Fruit fly (Drosophila melanogaster): ENCODE measurements around the gene bdwf.

Gene bdwf

dm6 chr3R:17065018-17065784, 22.3 kb upstream of the bdwf start (continued):
- peak; percentile 78 for TF ChIP-seq CG6654 (GFP tag; optimal IDR thresholded peaks at IDR 0.05)
- TF ChIP-seq CG3065 (GFP tag; optimal IDR thresholded peaks at IDR 0.05) = peak; percentile 86
- peak; percentile 87 for TF ChIP-seq Atf6 (GFP tag; IDR thresholded peaks at IDR 0.05)
- peak; percentile 91 for TF ChIP-seq D19A (tag; optimal IDR thresholded peaks at IDR 0.05)
- peak; percentile 71 for TF ChIP-seq GATAe (GFP tag; conservative IDR thresholded peaks at IDR 0.05)
- TF ChIP-seq Sin3A (optimal IDR thresholded peaks at IDR 0.05) = no peak
- TF ChIP-seq CG43689 (GFP tag; IDR thresholded peaks at IDR 0.05) = peak; percentile 44; the same call in 1 of the 2 replicates
- TF ChIP-seq tll (GFP tag; optimal IDR thresholded peaks at IDR 0.05) = no peak
- TF ChIP-seq odd (GFP tag; optimal IDR thresholded peaks at IDR 0.05) = peak; percentile 87
- TF ChIP-seq gcm (GFP tag; optimal IDR thresholded peaks at IDR 0.05) = peak; percentile 95
- TF ChIP-seq emc (GFP tag; optimal IDR thresholded peaks at IDR 0.05) = peak; percentile 71
- peak; percentile 55 for TF ChIP-seq CG4282 (GFP tag; optimal IDR thresholded peaks at IDR 0.05)
- TF ChIP-seq fu2 (GFP tag; optimal IDR thresholded peaks at IDR 0.05) = peak; percentile 91
- no peak for TF ChIP-seq CG7963 (GFP tag; IDR thresholded peaks at IDR 0.05; ENCODE audit: partially characterized antibody)
- TF ChIP-seq CG8290 (GFP tag; optimal IDR thresholded peaks at IDR 0.05) = peak; percentile 70
- TF ChIP-seq CG8290 (tag; optimal IDR thresholded peaks at IDR 0.05) = peak; percentile 62 to 93
- peak; percentile 82 for TF ChIP-seq CG7987 (GFP tag; optimal IDR thresholded peaks at IDR 0.05)
- peak; percentile 76 for TF ChIP-seq Hey (tag; optimal IDR thresholded peaks at IDR 0.05)
- TF ChIP-seq zfh1 (GFP tag; IDR thresholded peaks at IDR 0.05) = peak; percentile 84
- peak; percentile 90 for TF ChIP-seq so (GFP tag; IDR thresholded peaks at IDR 0.05)
- TF ChIP-seq maf-S (GFP tag; optimal IDR thresholded peaks at IDR 0.05) = peak; percentile 89
- TF ChIP-seq psq (GFP tag; optimal IDR thresholded peaks at IDR 0.05) = peak; percentile 79
- peak; percentile 73 for TF ChIP-seq Dbx (GFP tag; IDR thresholded peaks at IDR 0.05)
- TF ChIP-seq CG9932 (GFP tag; IDR thresholded peaks at IDR 0.05) = peak; percentile 86
- TF ChIP-seq ssp (GFP tag; IDR thresholded peaks at IDR 0.05) = peak; percentile 79
- peak; percentile 69 for TF ChIP-seq CG8089 (GFP tag; optimal IDR thresholded peaks at IDR 0.05)
- peak; percentile 95 for TF ChIP-seq CG7839 (tag; optimal IDR thresholded peaks at IDR 0.05)
- TF ChIP-seq CG16815 (GFP tag; optimal IDR thresholded peaks at IDR 0.05) = peak; percentile 86
- peak; percentile 93 for TF ChIP-seq CG6689 (GFP tag; IDR thresholded peaks at IDR 0.05)
- TF ChIP-seq CG12942 (GFP tag; optimal IDR thresholded peaks at IDR 0.05) = peak; percentile 85
- TF ChIP-seq CG9437 (GFP tag; optimal IDR thresholded peaks at IDR 0.05) = peak; percentile 90
- peak; percentile 88 for TF ChIP-seq slbo (GFP tag; IDR thresholded peaks at IDR 0.05)
- peak; percentile 89 for TF ChIP-seq CG12299 (tag; optimal IDR thresholded peaks at IDR 0.05)
- peak; percentile 96 for TF ChIP-seq CG17359 (tag; optimal IDR thresholded peaks at IDR 0.05)
- peak; percentile 97 for TF ChIP-seq CG12391 (tag; optimal IDR thresholded peaks at IDR 0.05)
- TF ChIP-seq CTCF (GFP tag; optimal IDR thresholded peaks at IDR 0.05) = peak; percentile 45
- no peak for TF ChIP-seq nerfin-2 (GFP tag; IDR thresholded peaks at IDR 0.05; ENCODE audit: partially characterized antibody)
- peak; percentile 93 for TF ChIP-seq Hmr (GFP tag; optimal IDR thresholded peaks at IDR 0.05)
- TF ChIP-seq CG17361 (GFP tag; IDR thresholded peaks at IDR 0.05) = peak; percentile 97
- no peak for TF ChIP-seq Optix (GFP tag; IDR thresholded peaks at IDR 0.05)
- TF ChIP-seq Hr78 (GFP tag; optimal IDR thresholded peaks at IDR 0.05) = peak in 1 of 2 experiments; percentile 87
- peak; percentile 48 for TF ChIP-seq Sry-δ (GFP tag; optimal IDR thresholded peaks at IDR 0.05)
- TF ChIP-seq Asciz (GFP tag; optimal IDR thresholded peaks at IDR 0.05) = peak; percentile 95
- TF ChIP-seq Mrtf (GFP tag; IDR thresholded peaks at IDR 0.05) = peak; percentile 77
- peak; percentile 83 for TF ChIP-seq CG7372 (GFP tag; IDR thresholded peaks at IDR 0.05)
- TF ChIP-seq run (tag; optimal IDR thresholded peaks at IDR 0.05) = peak; percentile 93
- peak; percentile 85 for TF ChIP-seq fd64A (GFP tag; optimal IDR thresholded peaks at IDR 0.05)
- peak; percentile 91 for TF ChIP-seq BtbVII (GFP tag; optimal IDR thresholded peaks at IDR 0.05)
- no peak for TF ChIP-seq knrl (GFP tag; IDR thresholded peaks at IDR 0.05; ENCODE audit: partially characterized antibody)
- peak; percentile 55 for TF ChIP-seq Sry-β (GFP tag; optimal IDR thresholded peaks at IDR 0.05)
